Fruit fly (Drosophila melanogaster) whole organism, embryonic: ENCODE data around the gene Dlg5.

Experiments
- Ada2b ChIP-seq: fragments of 200-800 bp; sonication (Bioruptor generic); IDR thresholded peaks from 2 replicates; pipeline ENCODE4 v1.3.6; 2022; ENCODE audit warnings: missing biosample characterization, missing genetic modification characterization
- Atf3 ChIP-seq: fragments of 200-800 bp; sonication (Bioruptor generic); optimal IDR thresholded peaks from 3 replicates; lab custom pipeline; 2016; ENCODE audit warnings: missing biosample characterization, missing genetic modification characterization
- CG10267 ChIP-seq: fragments of 200-800 bp; sonication (Bioruptor generic); optimal IDR thresholded peaks from 2 replicates; lab custom pipeline; 2018; ENCODE audit warnings: missing biosample characterization, mild to moderate bottlenecking, missing genetic modification characterization, moderate library complexity
- CG11696 ChIP-seq: fragments of 200-800 bp; sonication (Bioruptor generic); IDR thresholded peaks from 2 replicates; pipeline ENCODE4 v1.3.6; 2022; ENCODE audit warnings: missing biosample characterization, missing genetic modification characterization
- CG13624 ChIP-seq: fragments of 200-800 bp; sonication (Bioruptor generic); optimal IDR thresholded peaks from 2 replicates; lab custom pipeline; 2016; ENCODE audit warnings: missing biosample characterization, missing genetic modification characterization
- CG13775 ChIP-seq: fragments of 200-800 bp; sonication (Bioruptor generic); optimal IDR thresholded peaks from 3 replicates; lab custom pipeline; 2017; ENCODE audit warnings: missing biosample characterization, mild to moderate bottlenecking, missing genetic modification characterization
- CG1529 ChIP-seq: fragments of 200-800 bp; sonication (Bioruptor generic); optimal IDR thresholded peaks from 3 replicates; lab custom pipeline; 2018; ENCODE audit warnings: missing biosample characterization, missing genetic modification characterization
- CG17568 ChIP-seq: fragments of 200-800 bp; sonication (Bioruptor generic); optimal IDR thresholded peaks from 2 replicates; lab custom pipeline; 2018; ENCODE audit warnings: missing biosample characterization, mild to moderate bottlenecking, missing genetic modification characterization, moderate library complexity
- CG32772 ChIP-seq: fragments of 200-800 bp; sonication (Bioruptor generic); IDR thresholded peaks from 2 replicates; pipeline ENCODE4 v1.3.6; 2022; ENCODE audit warnings: missing biosample characterization, missing genetic modification characterization
- CG4730 ChIP-seq: fragments of 200-800 bp; sonication (Bioruptor generic); IDR thresholded peaks from 2 replicates; pipeline ENCODE4 v1.3.6; 2022; ENCODE audit warnings: missing biosample characterization, missing genetic modification characterization
- CG8290 ChIP-seq, 3 experiments: fragments of 200-800 bp; sonication (Bioruptor generic); optimal IDR thresholded peaks; 2 replicates each; lab custom pipeline; 2016 to 2019; ENCODE audit warnings: missing biosample characterization in 3 of 3, missing genetic modification characterization in 3 of 3, mild to moderate bottlenecking in 2 of 3, moderate library complexity in 1 of 3
- CTCF ChIP-seq: fragments of 200-800 bp; sonication (Bioruptor generic); optimal IDR thresholded peaks from 2 replicates; lab custom pipeline; 2017; ENCODE audit warnings: missing biosample characterization, mild to moderate bottlenecking, missing genetic modification characterization, moderate library complexity
- Deaf1 ChIP-seq: fragments of 200-800 bp; optimal IDR thresholded peaks from 3 replicates; lab custom pipeline; 2019; ENCODE audit warnings: missing biosample characterization, mild to moderate bottlenecking, missing genetic modification characterization, moderate library complexity
- E2f2 ChIP-seq: fragments of 200-800 bp; sonication (Bioruptor generic); IDR thresholded peaks from 2 replicates; pipeline ENCODE4 v1.3.6; 2022; ENCODE audit warnings: missing biosample characterization, missing genetic modification characterization
- Elba2 ChIP-seq: fragments of 200-800 bp; sonication (Bioruptor generic); optimal IDR thresholded peaks from 3 replicates; lab custom pipeline; 2016; ENCODE audit warnings: missing biosample characterization, missing genetic modification characterization
- Ets65A ChIP-seq: fragments of 200-800 bp; sonication (Bioruptor generic); peaks from one replicate; lab custom pipeline; 2016; ENCODE audit warnings: missing biosample characterization, missing genetic modification characterization
- Ets97D ChIP-seq: fragments of 200-800 bp; sonication (Bioruptor generic); optimal IDR thresholded peaks from 3 replicates; lab custom pipeline; 2016; ENCODE audit warnings: missing biosample characterization, missing genetic modification characterization
- Gug ChIP-seq: fragments of 200-800 bp; sonication (Bioruptor generic); IDR thresholded peaks from 4 replicates; pipeline ENCODE4 v1.3.6; 2022; ENCODE audit warnings: missing biosample characterization, missing genetic modification characterization
- H15 ChIP-seq: fragments of 200-800 bp; sonication (Bioruptor generic); IDR thresholded peaks from 3 replicates; pipeline ENCODE4 v1.3.6; 2022; ENCODE audit warnings: missing biosample characterization, missing genetic modification characterization
- HHEX ChIP-seq: fragments of 200-800 bp; sonication (Bioruptor generic); optimal IDR thresholded peaks from 3 replicates; lab custom pipeline; 2017; ENCODE audit warnings: missing biosample characterization, mild to moderate bottlenecking, missing genetic modification characterization, missing genetic modification reagents
- HLH3B ChIP-seq: fragments of 200-800 bp; sonication (Bioruptor generic); IDR thresholded peaks from 2 replicates; pipeline ENCODE4 v1.3.6; 2022; ENCODE audit warnings: missing biosample characterization, missing genetic modification characterization
- HLH54F ChIP-seq: fragments of 200-800 bp; sonication (Bioruptor generic); optimal IDR thresholded peaks from 3 replicates; lab custom pipeline; 2016; ENCODE audit warnings: missing biosample characterization, missing genetic modification characterization
- MESR4 ChIP-seq: fragments of 200-800 bp; sonication (Bioruptor generic); optimal IDR thresholded peaks from 2 replicates; lab custom pipeline; 2018; ENCODE audit warnings: missing biosample characterization, mild to moderate bottlenecking, missing genetic modification characterization, moderate library complexity
- Neu2 ChIP-seq: fragments of 200-800 bp; sonication (Bioruptor generic); optimal IDR thresholded peaks from 3 replicates; lab custom pipeline; 2016; ENCODE audit warnings: missing biosample characterization, missing genetic modification characterization, borderline replicate concordance
- Nf-YB ChIP-seq: fragments of 200-800 bp; sonication (Bioruptor generic); optimal IDR thresholded peaks from 3 replicates; lab custom pipeline; 2019; ENCODE audit warnings: missing biosample characterization, mild to moderate bottlenecking, missing genetic modification characterization, moderate library complexity
- Nf-YC ChIP-seq: fragments of 200-800 bp; optimal IDR thresholded peaks from 3 replicates; lab custom pipeline; 2019; ENCODE audit warnings: missing biosample characterization, mild to moderate bottlenecking, missing genetic modification characterization, moderate library complexity
- Stat92E ChIP-seq, 3 experiments: fragments of >200 bp in 2 of 3; fragments of 200-800 bp in 1 of 3; sonication (Bioruptor generic) in 1 of 3; optimal IDR thresholded peaks; 2 replicates each; lab custom pipeline; 2017 to 2019; ENCODE audit warnings: missing biosample characterization in 3 of 3, missing genetic modification characterization in 3 of 3, mild to moderate bottlenecking in 1 of 3, moderate library complexity in 1 of 3
- ac ChIP-seq: fragments of 200-800 bp; sonication (Bioruptor generic); optimal IDR thresholded peaks from 3 replicates; lab custom pipeline; 2017; ENCODE audit warnings: missing biosample characterization, mild to moderate bottlenecking, missing genetic modification characterization
- aop ChIP-seq: fragments of 200-800 bp; sonication (Bioruptor generic); IDR thresholded peaks from 2 replicates; pipeline ENCODE4 v1.3.6; 2022; ENCODE audit warnings: missing biosample characterization, missing genetic modification characterization
- ara ChIP-seq: fragments of 200-800 bp; sonication (Bioruptor generic); IDR thresholded peaks from 2 replicates; pipeline ENCODE4 v1.3.6; 2022; ENCODE audit warnings: missing biosample characterization, missing genetic modification characterization
- ase ChIP-seq: fragments of 200-800 bp; sonication (Bioruptor generic); IDR thresholded peaks from 3 replicates; pipeline ENCODE4 v1.3.6; 2022; ENCODE audit warnings: missing biosample characterization, missing genetic modification characterization
- ato ChIP-seq: fragments of 200-800 bp; sonication (Bioruptor generic); IDR thresholded peaks from 2 replicates; pipeline ENCODE4 v1.3.6; 2022; ENCODE audit warnings: missing biosample characterization, missing genetic modification characterization; ENCODE audit not compliant: partially characterized antibody
- bbx ChIP-seq: fragments of 200-800 bp; sonication (Bioruptor generic); IDR thresholded peaks from 2 replicates; pipeline ENCODE4 v1.3.6; 2022; ENCODE audit warnings: missing biosample characterization, missing genetic modification characterization; ENCODE audit not compliant: partially characterized antibody
- corto ChIP-seq: fragments of 200-800 bp; sonication (Bioruptor generic); optimal IDR thresholded peaks from 2 replicates; lab custom pipeline; 2016; ENCODE audit warnings: missing biosample characterization, mild to moderate bottlenecking, missing genetic modification characterization, moderate library complexity
- croc ChIP-seq: fragments of 200-800 bp; sonication (Bioruptor generic); conservative IDR thresholded peaks from 3 replicates; pipeline ENCODE4 v1.3.6; 2022; ENCODE audit warnings: missing biosample characterization, missing genetic modification characterization
- crol ChIP-seq: fragments of 200-800 bp; sonication (Bioruptor generic); IDR thresholded peaks from 2 replicates; pipeline ENCODE4 v1.3.6; 2022; ENCODE audit warnings: missing biosample characterization, missing genetic modification characterization
- dpn ChIP-seq, 2 experiments: fragments of 200-800 bp; sonication (Bioruptor generic); optimal IDR thresholded peaks; 3 replicates each; lab custom pipeline; 2016; ENCODE audit warnings: missing biosample characterization in 2 of 2, missing genetic modification characterization in 2 of 2
- eve ChIP-seq, 2 experiments: fragments of >200 bp; optimal IDR thresholded peaks; 2 replicates each; lab custom pipeline; 2017; ENCODE audit warnings: missing biosample characterization in 2 of 2, missing genetic modification characterization in 2 of 2
- exex ChIP-seq: fragments of 200-800 bp; sonication (Bioruptor generic); optimal IDR thresholded peaks from 4 replicates; lab custom pipeline; 2018; ENCODE audit warnings: missing biosample characterization, mild to moderate bottlenecking, missing genetic modification characterization, moderate library complexity
- gcm2 ChIP-seq: fragments of 200-800 bp; sonication (Bioruptor generic); optimal IDR thresholded peaks from 2 replicates; lab custom pipeline; 2016; ENCODE audit warnings: missing biosample characterization, missing genetic modification characterization
- grau ChIP-seq: fragments of 200-800 bp; optimal IDR thresholded peaks from 3 replicates; lab custom pipeline; 2019; ENCODE audit warnings: missing biosample characterization, mild to moderate bottlenecking, missing genetic modification characterization, moderate library complexity
- grn ChIP-seq: fragments of 200-800 bp; sonication (Bioruptor generic); optimal IDR thresholded peaks from 3 replicates; lab custom pipeline; 2017; ENCODE audit warnings: missing biosample characterization, missing genetic modification characterization
- kay ChIP-seq: fragments of 200-800 bp; sonication (Bioruptor generic); optimal IDR thresholded peaks from 2 replicates; lab custom pipeline; 2016; ENCODE audit warnings: missing biosample characterization, missing genetic modification characterization
- lilli ChIP-seq: fragments of 200-800 bp; sonication (Bioruptor generic); optimal IDR thresholded peaks from 3 replicates; lab custom pipeline; 2016; ENCODE audit warnings: missing biosample characterization, missing genetic modification characterization
- nmo ChIP-seq: fragments of 200-800 bp; sonication (Bioruptor generic); optimal IDR thresholded peaks from 2 replicates; lab custom pipeline; 2018; ENCODE audit warnings: missing biosample characterization, mild to moderate bottlenecking, missing genetic modification characterization, moderate library complexity
- odd ChIP-seq: fragments of 200-800 bp; sonication (Bioruptor generic); optimal IDR thresholded peaks from 2 replicates; lab custom pipeline; 2017; ENCODE audit warnings: missing biosample characterization, mild to moderate bottlenecking, missing genetic modification characterization
- trem ChIP-seq: fragments of 200-800 bp; optimal IDR thresholded peaks from 3 replicates; lab custom pipeline; 2019; ENCODE audit warnings: missing biosample characterization, mild to moderate bottlenecking, missing genetic modification characterization, moderate library complexity
- unc-4 ChIP-seq: fragments of 200-800 bp; sonication (Bioruptor generic); IDR thresholded peaks from 2 replicates; pipeline ENCODE4 v1.3.6; 2022; ENCODE audit warnings: missing biosample characterization, missing genetic modification characterization; ENCODE audit not compliant: partially characterized antibody
- vfl ChIP-seq: fragments of 200-800 bp; sonication (Bioruptor generic); optimal IDR thresholded peaks from 2 replicates; lab custom pipeline; 2016; ENCODE audit warnings: missing biosample characterization, missing genetic modification characterization

Gene Dlg5

dm6 chr2L:11516526-11517441 is at the start of gene Dlg5, which contains the start of gene CG4970 (continued):
- TF ChIP-seq ato (GFP tag; lab: Robert Waterston, UW), result peak; percentile 15; the same call in 1 of the 2 replicates
- peak; percentile 20 for TF ChIP-seq lilli (GFP tag; lab: Kevin White, UChicago)
- peak; percentile 38 for TF ChIP-seq CG13624 (GFP tag; lab: Kevin White, UChicago)
- no peak for TF ChIP-seq corto
- peak; percentile 38; the same call in 1 of the 2 replicates for TF ChIP-seq aop
- peak; percentile 86 for TF ChIP-seq Nf-YC (tag; lab: Kevin White, UChicago)
- TF ChIP-seq nmo (GFP tag; lab: Kevin White, UChicago), result peak; percentile 17
- no peak for TF ChIP-seq HHEX (GFP tag; lab: Kevin White, UChicago)
- peak; percentile 18 for TF ChIP-seq CG13775 (GFP tag; lab: Kevin White, UChicago)
- TF ChIP-seq CTCF (GFP tag; lab: Kevin White, UChicago), result peak; percentile 88
- TF ChIP-seq MESR4, result peak; percentile 75
- no peak for TF ChIP-seq ara (GFP tag; lab: Robert Waterston, UW)
- no peak for TF ChIP-seq croc (GFP tag; lab: Robert Waterston, UW)
- TF ChIP-seq CG11696 (GFP tag; lab: Robert Waterston, UW), result no peak
- TF ChIP-seq eve (GFP tag; optimal IDR thresholded peaks at IDR 0.05; lab: Kevin White, UChicago), result no peak
- no peak for TF ChIP-seq gcm2 (GFP tag; lab: Kevin White, UChicago)
- no peak for TF ChIP-seq kay
- TF ChIP-seq vfl (GFP tag; lab: Kevin White, UChicago), result no peak
- TF ChIP-seq Neu2, result no peak
- peak; percentile 73 for TF ChIP-seq Ets97D (GFP tag; lab: Kevin White, UChicago)
- no peak for TF ChIP-seq H15 (GFP tag; lab: Robert Waterston, UW)
- no peak for TF ChIP-seq exex (tag; lab: Kevin White, UChicago)
- TF ChIP-seq bbx (GFP tag; lab: Robert Waterston, UW), result peak; percentile 86
- no peak for TF ChIP-seq HLH3B (GFP tag; lab: Robert Waterston, UW)
- peak; percentile 93 for TF ChIP-seq grn (GFP tag; lab: Kevin White, UChicago)
- no peak for TF ChIP-seq odd (GFP tag; lab: Kevin White, UChicago)
- TF ChIP-seq CG32772 (GFP tag; lab: Robert Waterston, UW), result peak; percentile 56; the same call in 1 of the 2 replicates
- no peak for TF ChIP-seq CG1529 (GFP tag; lab: Kevin White, UChicago)
- TF ChIP-seq Ada2b, result no peak
- peak; percentile 90 for TF ChIP-seq Ets65A
- TF ChIP-seq CG17568 (GFP tag; lab: Kevin White, UChicago), result no peak
- peak in 1 of 3 experiments; percentile 4 for TF ChIP-seq Stat92E (GFP tag; optimal IDR thresholded peaks at IDR 0.05; lab: Kevin White, UChicago)
- peak; percentile 75 for TF ChIP-seq unc-4 (GFP tag; lab: Robert Waterston, UW)
- TF ChIP-seq grau (tag; lab: Kevin White, UChicago), result no peak
- peak; percentile 69 for TF ChIP-seq crol (GFP tag; lab: Robert Waterston, UW)
- TF ChIP-seq Elba2, result peak; percentile 63
- TF ChIP-seq CG10267 (tag; lab: Kevin White, UChicago), result peak; percentile 61
- peak in 1 of 2 experiments; percentile 17 for TF ChIP-seq dpn (GFP tag; optimal IDR thresholded peaks at IDR 0.05; lab: Kevin White, UChicago)
- TF ChIP-seq Deaf1 (tag; lab: Kevin White, UChicago), result peak; percentile 10
- TF ChIP-seq Atf3 (GFP tag; lab: Kevin White, UChicago), result no peak
- TF ChIP-seq ase, result no peak
- TF ChIP-seq ac (GFP tag; lab: Kevin White, UChicago), result no peak
- no peak for TF ChIP-seq CG8290 (GFP tag; optimal IDR thresholded peaks at IDR 0.05; lab: Kevin White, UChicago)
- TF ChIP-seq CG8290 (tag; optimal IDR thresholded peaks at IDR 0.05; lab: Kevin White, UChicago), result no peak
- no peak for TF ChIP-seq Gug
- no peak for TF ChIP-seq HLH54F
- TF ChIP-seq trem, result peak; percentile 93
- peak; percentile 89 for TF ChIP-seq Nf-YB (GFP tag; lab: Kevin White, UChicago)
- no peak for TF ChIP-seq CG4730
- TF ChIP-seq E2f2 (GFP tag; lab: Robert Waterston, UW), result peak; percentile 77
